Worm (Caenorhabditis elegans): ENCODE data around the gene hsp-25.

- TF ChIP-seq F13C5.2 (tag; optimal IDR thresholded peaks at IDR 0.05) (no peak), flt-1 (GFP tag; IDR thresholded peaks at IDR 0.05) (no peak), B0310.2 (tag; optimal IDR thresholded peaks at IDR 0.05) (no peak), ama-1 (optimal IDR thresholded peaks at IDR 0.05) (no peak), hmbx-1 (tag; optimal IDR thresholded peaks at IDR 0.05) (no peak), ets-7 (tag; optimal IDR thresholded peaks at IDR 0.05) (no peak), ceh-13 (GFP tag; optimal IDR thresholded peaks at IDR 0.05) (no peak), hmg-4 (GFP tag; optimal IDR thresholded peaks at IDR 0.05) (no peak), ceh-36 (tag; optimal IDR thresholded peaks at IDR 0.05) (no peak), tra-4 (tag; optimal IDR thresholded peaks at IDR 0.05) (no peak), hnd-1 (tag; optimal IDR thresholded peaks at IDR 0.05) (no peak), aly-1 (tag; optimal IDR thresholded peaks at IDR 0.05) (no peak)
Observed at ce11 chrX:5987910-5988309, 51.5 kb downstream of the hsp-25 start.
